Worm (Caenorhabditis elegans): Measurements from ENCODE around the gene T04F8.8.
A peak's percentile ranks its signal among the peaks of the same experiment; 100 is the strongest.

Gene T04F8.8

DNA sequence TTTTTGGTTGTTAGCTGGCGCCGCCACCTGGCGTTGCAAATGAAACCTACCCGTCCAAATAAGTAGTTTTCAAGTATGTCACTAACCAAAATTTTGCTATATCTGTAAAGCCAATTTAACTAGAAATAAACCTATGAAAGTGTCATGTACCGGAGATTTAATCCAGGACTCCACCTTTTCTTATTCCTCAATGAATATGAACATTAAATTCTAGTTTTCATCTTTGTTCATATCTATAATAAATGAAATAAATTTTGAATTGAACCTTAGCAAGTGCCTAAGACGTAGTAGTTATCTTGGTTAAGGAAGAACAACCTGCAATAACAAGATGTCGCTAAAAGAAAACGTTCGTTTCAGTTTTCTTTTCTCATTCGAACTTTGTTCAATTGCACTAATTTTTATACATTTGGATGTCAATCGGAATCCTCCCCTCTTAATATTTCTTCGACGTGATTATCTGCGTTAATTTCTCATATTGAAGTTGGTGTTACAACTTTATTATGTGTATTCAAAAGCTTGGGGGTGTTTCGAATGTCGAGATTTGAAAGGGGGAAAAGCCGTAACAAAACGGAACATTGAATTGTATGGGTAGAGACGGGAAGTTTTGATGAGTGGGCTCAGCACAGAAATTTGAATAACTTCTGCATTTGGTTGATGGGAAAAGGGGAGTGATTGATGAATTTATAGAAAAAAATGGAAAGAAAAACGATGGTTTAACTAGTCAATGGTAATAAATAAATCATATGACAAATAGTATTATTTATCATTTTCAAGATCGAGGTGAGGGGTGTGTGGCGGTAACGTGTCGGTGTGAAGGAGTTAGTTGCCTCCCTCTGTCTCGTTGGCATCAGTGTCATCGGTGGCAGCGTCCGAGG lies 43.8 kb upstream of the T04F8.8 start (continued):
- TF ChIP-seq php-3 (GFP tag; IDR thresholded peaks at IDR 0.05) (peak; percentile 25; the same call in 1 of the 2 replicates), duxl-1 (tag; optimal IDR thresholded peaks at IDR 0.05; ENCODE audit: poor library complexity) (peak; percentile 65), F10B5.3 (tag; optimal IDR thresholded peaks at IDR 0.05) (peak; percentile 52), nhr-25 (tag; optimal IDR thresholded peaks at IDR 0.05; ENCODE audit: borderline replicate concordance, insufficient read depth) (peak; percentile 50), D1046.2 (GFP tag; IDR thresholded peaks at IDR 0.05) (no peak), lir-3 (tag; optimal IDR thresholded peaks at IDR 0.05) (no peak), ceh-28 (tag; optimal IDR thresholded peaks at IDR 0.05) (no peak), zag-1 (tag; optimal IDR thresholded peaks at IDR 0.05) (peak; percentile 48), pqm-1 (tag; optimal IDR thresholded peaks at IDR 0.05) (no peak), saeg-2 (GFP tag; IDR thresholded peaks at IDR 0.05) (0 out of 2 replicates have a peak, but pooled peaks have one; percentile 8), fkh-10 (GFP tag; optimal IDR thresholded peaks at IDR 0.05) (no peak), F49E8.2 (tag; optimal IDR thresholded peaks at IDR 0.05; ENCODE audit: borderline replicate concordance) (no peak), daf-8 (GFP tag; IDR thresholded peaks at IDR 0.05) (no peak), T26A8.4 (GFP tag; IDR thresholded peaks at IDR 0.05) (peak; percentile 92), egl-43 (GFP tag; IDR thresholded peaks at IDR 0.05) (no peak), mxl-2 (GFP tag; conservative IDR thresholded peaks at IDR 0.05) (no peak), nhr-77 (tag; optimal IDR thresholded peaks at IDR 0.05) (peak; percentile 58), nhr-11 (tag; optimal IDR thresholded peaks at IDR 0.05) (peak; percentile 40), attf-4 (tag; optimal IDR thresholded peaks at IDR 0.05) (no peak), zip-2 (tag; optimal IDR thresholded peaks at IDR 0.05) (peak; percentile 60), ztf-11 (tag; optimal IDR thresholded peaks at IDR 0.05) (no peak)

DNA sequence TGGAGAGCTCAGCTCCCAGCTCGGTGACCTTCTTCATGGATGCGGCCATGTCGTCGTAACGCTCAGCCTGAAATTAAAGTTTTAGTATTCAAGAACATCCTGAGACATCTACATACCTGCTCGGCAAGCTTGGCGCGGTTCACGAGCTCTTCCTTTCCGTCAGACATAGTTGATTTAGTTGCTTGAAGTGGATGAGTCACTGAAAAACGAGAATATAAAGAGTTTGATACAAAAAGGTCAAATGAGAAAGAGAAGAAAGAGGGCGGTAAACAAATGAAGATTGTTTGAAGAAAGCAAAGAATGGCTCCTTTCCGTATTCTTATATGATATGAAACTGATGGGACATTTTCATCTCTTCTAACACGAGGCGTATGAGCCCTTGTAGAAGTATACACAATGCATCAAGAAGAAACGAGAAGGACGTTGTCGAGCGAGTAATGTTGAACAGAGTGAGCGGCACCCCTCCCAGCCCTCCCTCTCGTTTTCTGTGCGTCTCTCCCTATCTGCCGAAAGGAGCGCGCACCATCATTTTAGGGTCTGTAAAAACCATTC lies 42.0 kb upstream of the T04F8.8 start, which contains the start of gene ftt-2:
Gene ftt-2, minus strand, starts transcription at position 206 of the 552 bp plus-strand sequence.
- peak; percentile 81 for TF ChIP-seq ama-1 (optimal IDR thresholded peaks at IDR 0.05)
- peak; percentile 27 for TF ChIP-seq nhr-6 (tag; optimal IDR thresholded peaks at IDR 0.05)
- TF ChIP-seq egl-27 (tag; optimal IDR thresholded peaks at IDR 0.05): no peak
- TF ChIP-seq aha-1 (tag): peak; percentile 94
- TF ChIP-seq ztf-7 (tag; optimal IDR thresholded peaks at IDR 0.05): peak; percentile 2

DNA sequence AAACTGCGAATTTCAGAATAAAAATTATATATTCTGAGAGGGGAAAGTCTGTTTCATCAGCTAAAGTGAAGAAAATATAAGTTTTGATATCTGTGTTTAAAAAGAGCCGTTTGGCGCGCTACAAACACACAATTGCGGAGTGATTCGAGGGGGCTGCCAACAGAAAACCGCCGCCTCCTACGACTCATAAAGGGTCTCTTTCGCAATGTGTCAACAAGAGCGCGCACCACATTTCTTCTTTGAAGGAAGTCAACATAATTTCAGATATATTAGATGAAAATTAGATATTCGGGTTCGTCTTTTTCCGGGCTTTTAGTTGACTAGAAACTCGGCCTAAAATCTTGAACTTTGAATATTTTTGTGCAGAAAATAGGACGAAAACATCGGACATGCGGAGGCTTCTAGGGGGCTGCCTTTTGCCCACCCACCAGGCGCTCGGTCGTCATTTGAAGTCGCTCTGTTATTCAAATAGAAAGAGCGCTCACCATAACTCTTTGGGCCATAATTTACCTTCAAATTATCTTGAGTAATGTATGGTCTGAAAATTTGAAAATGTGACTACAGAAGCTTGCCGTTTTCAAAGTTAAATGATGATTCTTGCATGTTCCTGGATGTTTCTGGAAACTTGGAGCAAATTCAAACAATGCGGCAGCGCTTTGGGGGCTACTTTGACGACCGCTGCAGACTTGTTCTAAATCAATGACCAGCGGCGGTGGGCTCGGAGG lies 41.3 kb upstream of the T04F8.8 start:
- TF ChIP-seq Y5F2A.4 (GFP tag; optimal IDR thresholded peaks at IDR 0.05) (peak; percentile 54), F49E8.2 (tag; optimal IDR thresholded peaks at IDR 0.05; ENCODE audit: borderline replicate concordance) (no peak), madf-9 (GFP tag; conservative IDR thresholded peaks at IDR 0.05) (peak; percentile 75), lin-39 (tag; optimal IDR thresholded peaks at IDR 0.05) (peak; percentile 23), mes-2 (tag; optimal IDR thresholded peaks at IDR 0.05; ENCODE audit: poor library complexity, severe bottlenecking) (peak; percentile 68), hif-1 (tag; optimal IDR thresholded peaks at IDR 0.05) (peak; percentile 84 to 94), hmg-1.1 (GFP tag; IDR thresholded peaks at IDR 0.05) (peak; percentile 91), lsy-2 (tag; optimal IDR thresholded peaks at IDR 0.05) (peak; percentile 74 to 86), mdl-1 (tag; optimal IDR thresholded peaks at IDR 0.05) (peak; percentile 67 to 81), lin-15B (tag; optimal IDR thresholded peaks at IDR 0.05) (peak; percentile 61), rbr-2 (tag; optimal IDR thresholded peaks at IDR 0.05) (peak; percentile 97), dmd-8 (GFP tag; IDR thresholded peaks at IDR 0.05) (no peak), hlh-11 (tag; optimal IDR thresholded peaks at IDR 0.05) (peak; percentile 98), hlh-30 (tag; optimal IDR thresholded peaks at IDR 0.05; ENCODE audit: insufficient read depth) (peak; percentile 73), ceh-28 (tag; optimal IDR thresholded peaks at IDR 0.05) (peak; percentile 41), Y75B8A.6 (GFP tag; IDR thresholded peaks at IDR 0.05) (no peak), php-3 (GFP tag; IDR thresholded peaks at IDR 0.05) (peak; percentile 86; the same call in 1 of the 2 replicates), daf-16 (GFP tag; optimal IDR thresholded peaks at IDR 0.05) (peak; percentile 83 to 85), daf-16 (tag; optimal IDR thresholded peaks at IDR 0.05) (peak; percentile 77), ztf-7 (tag; optimal IDR thresholded peaks at IDR 0.05) (no peak), fkh-10 (GFP tag; optimal IDR thresholded peaks at IDR 0.05) (peak; percentile 64), mxl-2 (GFP tag; conservative IDR thresholded peaks at IDR 0.05) (peak; percentile 69), ceh-44 (GFP tag; IDR thresholded peaks at IDR 0.05) (0 out of 2 replicates have a peak, but pooled peaks have one; percentile 49), unc-130 (GFP tag; optimal IDR thresholded peaks at IDR 0.05) (no peak)
